Worm (Caenorhabditis elegans) whole organism, L1 larva: ENCODE data around the gene F21C10.10.

Experiments
- C16A3.4 ChIP-seq: fragments of 150-350 bp; optimal IDR thresholded peaks from 2 replicates; lab custom pipeline; 2014; ENCODE audit warnings: missing biosample characterization, missing genetic modification characterization
- Y116A8C.19 ChIP-seq: sonication (generic microtip); optimal IDR thresholded peaks from 2 replicates; lab custom pipeline; 2016; ENCODE audit warnings: missing compliant biosample characterization, missing genetic modification characterization, borderline replicate concordance
- ama-1 ChIP-seq: fragments of 150-350 bp; optimal IDR thresholded peaks from 2 replicates; lab custom pipeline; 2014
- blmp-1 ChIP-seq: fragments of 150-350 bp; optimal IDR thresholded peaks from 2 replicates; lab custom pipeline; 2014; ENCODE audit warnings: missing biosample characterization, missing genetic modification characterization
- ceh-82 ChIP-seq, 3 experiments: fragments of 150-350 bp in 1 of 3; sonication (generic microtip) in 2 of 3; optimal IDR thresholded peaks; 2 replicates each; lab custom pipeline; 2014 to 2017; ENCODE audit warnings: missing biosample characterization in 3 of 3, missing genetic modification characterization in 3 of 3
- ceh-88 ChIP-seq: fragments of 200-800 bp; sonication (Bioruptor generic); IDR thresholded peaks from 2 replicates; pipeline ENCODE4 v1.3.6; 2022; ENCODE audit warnings: missing genetic modification characterization, missing compliant biosample characterization
- dpl-1 ChIP-seq, 3 experiments: fragments of 150-350 bp in 2 of 3; sonication (generic microtip) in 1 of 3; optimal IDR thresholded peaks; 2 replicates each; lab custom pipeline; 2014 to 2017; ENCODE audit warnings: missing biosample characterization in 3 of 3, missing genetic modification characterization in 3 of 3, missing genetic modification reagents in 3 of 3
- dsc-1 ChIP-seq: sonication (generic microtip); optimal IDR thresholded peaks from 2 replicates; lab custom pipeline; 2016; ENCODE audit warnings: mild to moderate bottlenecking, missing genetic modification characterization, missing compliant biosample characterization
- efl-1 ChIP-seq, 4 experiments: fragments of 150-350 bp; optimal IDR thresholded peaks in 3 of 4; peaks in 1 of 4; 1 replicate in 1 of 4; 2 replicates in 3 of 4; lab custom pipeline; 2014; ENCODE audit warnings: missing biosample characterization in 2 of 4, missing genetic modification characterization in 2 of 4, missing genetic modification reagents in 2 of 4
- egl-27 ChIP-seq, 2 experiments: fragments of 150-350 bp in 1 of 2; sonication (generic microtip); optimal IDR thresholded peaks; 3 replicates each; lab custom pipeline; 2017 to 2018; ENCODE audit warnings: missing biosample characterization in 2 of 2, missing genetic modification characterization in 2 of 2, missing genetic modification reagents in 2 of 2
- elt-2 ChIP-seq: sonication (generic microtip); optimal IDR thresholded peaks from 2 replicates; lab custom pipeline; 2016; ENCODE audit warnings: missing genetic modification characterization, mild to moderate bottlenecking, inconsistent platforms, missing compliant biosample characterization, missing genetic modification reagents
- elt-3 ChIP-seq, 6 experiments: fragments of 150-350 bp in 1 of 6; sonication (generic microtip); optimal IDR thresholded peaks; 2 replicates each; lab custom pipeline; 2017 to 2018; ENCODE audit warnings: missing biosample characterization in 6 of 6, missing genetic modification characterization in 6 of 6, inconsistent platforms in 1 of 6
- ets-5 ChIP-seq: fragments of 200-800 bp; sonication (Bioruptor generic); IDR thresholded peaks from 2 replicates; pipeline ENCODE4 v1.3.6; 2022; ENCODE audit warnings: missing genetic modification characterization, missing compliant biosample characterization
- grh-1 ChIP-seq: fragments of 200-800 bp; sonication (Bioruptor generic); IDR thresholded peaks from 2 replicates; pipeline ENCODE4 v1.3.6; 2022; ENCODE audit warnings: missing genetic modification reagents, missing genetic modification characterization, missing compliant biosample characterization
- lin-14 ChIP-seq: fragments of 200-800 bp; sonication (Bioruptor generic); optimal IDR thresholded peaks from 2 replicates; lab custom pipeline; 2018; ENCODE audit warnings: mild to moderate bottlenecking, missing genetic modification characterization, moderate library complexity, missing compliant biosample characterization
- lin-15B ChIP-seq: fragments of 150-350 bp; sonication (generic microtip); optimal IDR thresholded peaks from 3 replicates; lab custom pipeline; 2014; ENCODE audit warnings: missing biosample characterization, missing genetic modification characterization
- lin-35 ChIP-seq, 2 experiments: fragments of 150-350 bp; optimal IDR thresholded peaks; 2 replicates each; lab custom pipeline; 2014; ENCODE audit warnings: missing biosample characterization in 2 of 2, missing genetic modification characterization in 2 of 2, missing genetic modification reagents in 2 of 2
- lir-3 ChIP-seq: sonication (generic microtip); optimal IDR thresholded peaks from 2 replicates; lab custom pipeline; 2016; ENCODE audit warnings: mild to moderate bottlenecking, missing genetic modification characterization, moderate library complexity, missing compliant biosample characterization; ENCODE audit not compliant: poor library complexity
- mab-9 ChIP-seq: fragments of 200-800 bp; sonication (Bioruptor generic); IDR thresholded peaks from 2 replicates; pipeline ENCODE4 v1.3.6; 2022; ENCODE audit warnings: missing genetic modification reagents, missing genetic modification characterization, missing compliant biosample characterization
- mdl-1 ChIP-seq, 2 experiments: fragments of 150-350 bp; optimal IDR thresholded peaks; 2 replicates each; lab custom pipeline; 2014 to 2017; ENCODE audit warnings: missing biosample characterization in 2 of 2, missing genetic modification characterization in 2 of 2, inconsistent platforms in 1 of 2
- nhr-19 ChIP-seq: fragments of 200-800 bp; sonication (Bioruptor generic); conservative IDR thresholded peaks from 2 replicates; pipeline ENCODE4 v1.3.6; 2022; ENCODE audit warnings: missing genetic modification characterization, missing compliant biosample characterization
- nhr-20 ChIP-seq: sonication (generic microtip); optimal IDR thresholded peaks from 2 replicates; lab custom pipeline; 2016; ENCODE audit warnings: mild to moderate bottlenecking, missing genetic modification characterization, missing compliant biosample characterization
- nhr-71 ChIP-seq: sonication (generic microtip); optimal IDR thresholded peaks from 2 replicates; lab custom pipeline; 2016; ENCODE audit warnings: mild to moderate bottlenecking, missing genetic modification characterization, moderate library complexity, missing compliant biosample characterization
- nhr-85 ChIP-seq: sonication (generic microtip); peaks from one replicate; lab custom pipeline; 2016; ENCODE audit warnings: missing genetic modification characterization, inconsistent platforms, missing compliant biosample characterization
- nhr-90 ChIP-seq: sonication (generic microtip); optimal IDR thresholded peaks from 2 replicates; lab custom pipeline; 2016; ENCODE audit warnings: mild to moderate bottlenecking, missing genetic modification characterization, missing compliant biosample characterization; ENCODE audit not compliant: poor library complexity
- pag-3 ChIP-seq: sonication (generic microtip); optimal IDR thresholded peaks from 2 replicates; lab custom pipeline; 2017; ENCODE audit warnings: missing genetic modification characterization, mild to moderate bottlenecking, missing compliant biosample characterization, antibody characterized with exemption, borderline replicate concordance; ENCODE audit not compliant: insufficient read depth
- snpc-4 ChIP-seq: fragments of 150-350 bp; optimal IDR thresholded peaks from 2 replicates; lab custom pipeline; 2014; ENCODE audit warnings: missing biosample characterization, missing genetic modification characterization
- snu-23 ChIP-seq: sonication (generic microtip); optimal IDR thresholded peaks from 2 replicates; lab custom pipeline; 2016; ENCODE audit warnings: missing genetic modification characterization, missing compliant biosample characterization
- sox-4 ChIP-seq: sonication (generic microtip); optimal IDR thresholded peaks from 2 replicates; lab custom pipeline; 2016; ENCODE audit warnings: missing genetic modification characterization, missing compliant biosample characterization
- sup-37 ChIP-seq: fragments of 200-800 bp; sonication (Bioruptor generic); optimal IDR thresholded peaks from 2 replicates; lab custom pipeline; 2018; ENCODE audit warnings: mild to moderate bottlenecking, missing genetic modification characterization, missing compliant biosample characterization
- tbx-2 ChIP-seq: sonication (generic microtip); optimal IDR thresholded peaks from 2 replicates; lab custom pipeline; 2016; ENCODE audit warnings: missing genetic modification characterization, missing compliant biosample characterization
- unc-130 ChIP-seq: fragments of 150-350 bp; optimal IDR thresholded peaks from 2 replicates; lab custom pipeline; 2017; ENCODE audit warnings: missing biosample characterization, missing genetic modification characterization, inconsistent platforms
- unc-98 ChIP-seq: fragments of 200-800 bp; sonication (Bioruptor generic); IDR thresholded peaks from 2 replicates; pipeline ENCODE4 v1.3.6; 2022; ENCODE audit warnings: missing genetic modification characterization, missing compliant biosample characterization
- zag-1 ChIP-seq: fragments of 150-350 bp; optimal IDR thresholded peaks from 2 replicates; lab custom pipeline; 2014; ENCODE audit warnings: missing biosample characterization, missing genetic modification characterization

Gene F21C10.10

DNA sequence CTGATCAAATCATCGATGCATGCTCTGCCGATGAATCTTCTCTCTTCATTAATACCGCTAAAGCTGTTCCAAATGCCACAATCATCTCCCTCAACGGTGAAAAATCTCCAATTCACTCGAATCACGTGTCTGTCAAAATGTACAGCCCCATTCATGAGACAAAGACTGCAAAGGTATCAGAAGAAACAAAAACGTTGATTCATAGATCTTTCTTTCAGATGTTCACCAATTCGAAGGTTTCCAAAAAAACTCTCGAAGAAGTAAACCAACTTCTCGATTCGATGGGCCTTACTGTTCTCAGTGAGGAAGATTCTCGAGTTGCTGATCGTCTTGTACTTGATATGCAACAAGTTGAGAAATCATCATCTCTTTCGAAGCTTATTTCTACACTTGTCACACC is 607 bp downstream of the F21C10.10 start:
- TF ChIP-seq lin-14 (GFP tag; lab: Kevin White, UChicago) (peak; percentile 14), nhr-71 (tag; lab: Kevin White, UChicago) (no peak), efl-1 (optimal IDR thresholded peaks at IDR 0.05; lab: Kevin White, UChicago) (no peak), efl-1 (GFP tag; optimal IDR thresholded peaks at IDR 0.05 in 1 of 2; lab: Kevin White, UChicago) (peak in 1 of 2 experiments; percentile 72), tbx-2 (tag; lab: Kevin White, UChicago) (no peak), lin-35 (GFP tag; optimal IDR thresholded peaks at IDR 0.05; lab: Kevin White, UChicago) (peak in 1 of 2 experiments; percentile 2), nhr-20 (tag; lab: Kevin White, UChicago) (peak; percentile 15), C16A3.4 (peak; percentile 1), ama-1 (lab: Kevin White, UChicago) (peak; percentile 18), nhr-85 (tag; lab: Kevin White, UChicago) (peak; percentile 59), pag-3 (tag; lab: Kevin White, UChicago) (no peak)

DNA sequence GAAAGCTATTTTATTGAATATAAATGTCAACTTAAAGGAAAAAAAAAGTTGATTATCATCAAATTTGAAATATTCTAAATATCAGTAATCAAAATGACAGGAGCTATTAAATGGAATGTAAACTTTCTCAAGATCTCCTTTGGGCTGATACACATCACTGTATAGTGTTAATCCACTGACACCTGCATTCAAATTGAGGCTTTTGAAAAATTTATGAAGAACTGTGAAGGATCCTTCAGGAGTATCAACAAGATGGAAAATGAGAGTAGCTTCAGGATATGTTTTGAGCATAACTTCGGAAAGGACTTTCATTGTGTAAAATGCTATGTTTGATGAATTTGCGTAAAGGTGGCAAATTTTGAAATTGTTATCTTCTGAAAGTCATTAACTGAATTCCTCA is 1.1 kb downstream of the F21C10.10 start:
- TF ChIP-seq lin-35 (GFP tag; optimal IDR thresholded peaks at IDR 0.05; lab: Kevin White, UChicago) (peak in 1 of 2 experiments; percentile 24), lin-14 (GFP tag; lab: Kevin White, UChicago) (no peak), lir-3 (tag; lab: Kevin White, UChicago) (peak; percentile 44), ceh-88 (GFP tag; lab: Robert Waterston, UW) (0 out of 2 replicates have a peak, but pooled peaks have one; percentile 19), elt-2 (tag; lab: Kevin White, UChicago) (peak; percentile 9)
- TF ChIP-seq, all 84 proteins: peak for 4

DNA sequence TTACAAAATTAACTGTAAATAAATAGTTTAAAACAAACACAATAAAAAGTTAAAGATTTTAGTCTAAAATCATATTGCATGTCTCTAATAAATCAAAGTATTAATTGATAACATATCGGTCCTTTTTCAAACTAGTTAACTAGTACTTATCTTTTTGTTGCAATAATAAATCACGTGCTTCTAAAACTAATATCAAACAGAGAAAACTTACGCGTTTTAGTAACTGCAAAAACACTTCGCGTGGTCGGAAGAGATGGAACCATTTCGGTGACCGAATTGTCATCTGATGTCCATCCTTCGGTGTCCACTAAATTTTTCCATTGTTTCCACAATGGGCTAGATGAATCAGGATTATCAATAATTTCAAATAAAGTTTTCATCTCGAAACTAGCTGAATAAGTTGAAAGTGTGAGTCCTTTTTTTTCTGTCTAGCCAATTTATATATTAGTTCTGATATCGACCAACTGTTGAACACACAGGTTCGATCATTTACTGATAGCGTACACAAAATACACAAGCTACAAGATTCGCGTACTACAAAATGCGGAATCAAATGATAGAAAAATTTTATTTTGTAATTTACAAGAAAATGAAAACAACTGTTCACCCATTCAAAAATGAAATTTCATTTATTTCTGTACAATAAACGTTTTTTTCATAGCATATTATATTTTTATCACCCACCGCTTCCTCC is 2.4 kb downstream of the F21C10.10 start, which contains the start of gene F21C10.9:
TSS of gene F21C10.9 (minus strand) at position 417 of the 694 bp plus-strand sequence.
- no peak for TF ChIP-seq Y116A8C.19
- TF ChIP-seq grh-1, result peak; percentile 31; the same call in 1 of the 2 replicates
- TF ChIP-seq unc-98 (GFP tag; lab: Robert Waterston, UW), result no peak
- TF ChIP-seq nhr-71 (tag; lab: Kevin White, UChicago), result peak; percentile 50
- TF ChIP-seq mdl-1 (tag; optimal IDR thresholded peaks at IDR 0.05; lab: Kevin White, UChicago), result peak in 1 of 2 experiments; percentile 16
- no peak for TF ChIP-seq efl-1 (optimal IDR thresholded peaks at IDR 0.05; lab: Kevin White, UChicago)
- peak in 1 of 2 experiments; percentile 53 for TF ChIP-seq efl-1 (GFP tag; optimal IDR thresholded peaks at IDR 0.05 in 1 of 2; lab: Kevin White, UChicago)
- TF ChIP-seq nhr-19 (GFP tag; lab: Robert Waterston, UW), result peak; percentile 58
- TF ChIP-seq lin-35 (GFP tag; optimal IDR thresholded peaks at IDR 0.05; lab: Kevin White, UChicago), result peak in 1 of 2 experiments; percentile 50
- TF ChIP-seq sox-4 (tag; lab: Kevin White, UChicago), result no peak
- peak; percentile 4 for TF ChIP-seq blmp-1
- peak; percentile 80 for TF ChIP-seq nhr-85 (tag; lab: Kevin White, UChicago)
- TF ChIP-seq elt-3 (tag; optimal IDR thresholded peaks at IDR 0.05; lab: Kevin White, UChicago), result peak in 1 of 6 experiments; percentile 8
- peak; percentile 23 for TF ChIP-seq nhr-90
- no peak for TF ChIP-seq ets-5 (GFP tag; lab: Robert Waterston, UW)
- no peak for TF ChIP-seq sup-37 (GFP tag; lab: Kevin White, UChicago)
- peak; percentile 5 for TF ChIP-seq elt-2 (tag; lab: Kevin White, UChicago)
- TF ChIP-seq lin-14 (GFP tag; lab: Kevin White, UChicago), result peak; percentile 2
- TF ChIP-seq nhr-20 (tag; lab: Kevin White, UChicago), result peak; percentile 57
- TF ChIP-seq snu-23 (GFP tag; lab: Kevin White, UChicago), result peak; percentile 7

DNA sequence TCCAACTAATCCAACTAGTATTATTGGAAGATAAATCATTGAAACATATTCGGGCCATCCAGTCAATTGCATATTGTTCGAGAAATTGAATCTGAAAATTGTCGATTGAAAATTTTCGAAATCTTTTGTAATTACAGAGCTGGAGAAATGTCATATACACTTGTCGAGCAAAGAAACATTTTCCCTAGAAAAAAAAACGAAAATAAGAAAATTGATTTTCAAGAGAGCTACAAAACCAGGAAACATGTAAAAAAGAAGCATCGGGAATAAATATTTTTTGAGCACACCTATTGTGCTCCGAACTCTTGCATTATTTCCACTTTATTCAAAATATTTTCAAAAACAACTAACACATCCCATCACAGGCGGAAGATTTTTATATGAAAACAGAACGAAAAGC is 5.0 kb downstream of the F21C10.10 start, which contains the start of gene frpr-6:
TSS of gene frpr-6 (minus strand) at position 101 of the 400 bp plus-strand sequence.
- no peak for TF ChIP-seq dpl-1 (GFP tag; optimal IDR thresholded peaks at IDR 0.05; lab: Kevin White, UChicago)
- TF ChIP-seq snpc-4 (tag; lab: Kevin White, UChicago), result no peak
- TF ChIP-seq lin-35 (GFP tag; optimal IDR thresholded peaks at IDR 0.05; lab: Kevin White, UChicago), result no peak
- TF ChIP-seq lin-14 (GFP tag; lab: Kevin White, UChicago), result no peak
- no peak for TF ChIP-seq dsc-1 (tag; lab: Kevin White, UChicago)
- TF ChIP-seq ceh-82 (tag; optimal IDR thresholded peaks at IDR 0.05; lab: Kevin White, UChicago), result no peak
- no peak for TF ChIP-seq pag-3 (tag; lab: Kevin White, UChicago)
- no peak for TF ChIP-seq unc-130 (tag; lab: Kevin White, UChicago)
- no peak for TF ChIP-seq nhr-71 (tag; lab: Kevin White, UChicago)
- no peak for TF ChIP-seq egl-27 (tag; optimal IDR thresholded peaks at IDR 0.05; lab: Kevin White, UChicago)
- no peak for TF ChIP-seq unc-98 (GFP tag; lab: Robert Waterston, UW)
- no peak for TF ChIP-seq zag-1 (tag; lab: Kevin White, UChicago)
- no peak for TF ChIP-seq lin-15B (tag; lab: Kevin White, UChicago)
- no peak for TF ChIP-seq nhr-85 (tag; lab: Kevin White, UChicago)
- no peak for TF ChIP-seq grh-1
- TF ChIP-seq ceh-88 (GFP tag; lab: Robert Waterston, UW), result no peak
- TF ChIP-seq blmp-1, result no peak
- no peak for TF ChIP-seq mab-9
